Worm (Caenorhabditis elegans) whole organism, early embryonic: Measurements from ENCODE around the gene syd-9.

Experiments used
- F13C5.2 ChIP-seq: sonication (generic microtip); optimal IDR thresholded peaks from 2 replicates; lab custom pipeline; 2017; ENCODE audit warnings: mild to moderate bottlenecking, missing genetic modification characterization, inconsistent platforms, missing compliant biosample characterization
- ama-1 ChIP-seq: fragments of 150-350 bp; optimal IDR thresholded peaks from 2 replicates; lab custom pipeline; 2014
- ceh-13 ChIP-seq: fragments of 200-800 bp; sonication (Bioruptor generic); optimal IDR thresholded peaks from 2 replicates; lab custom pipeline; 2018; ENCODE audit warnings: mild to moderate bottlenecking, missing genetic modification characterization, missing compliant biosample characterization

DNA sequence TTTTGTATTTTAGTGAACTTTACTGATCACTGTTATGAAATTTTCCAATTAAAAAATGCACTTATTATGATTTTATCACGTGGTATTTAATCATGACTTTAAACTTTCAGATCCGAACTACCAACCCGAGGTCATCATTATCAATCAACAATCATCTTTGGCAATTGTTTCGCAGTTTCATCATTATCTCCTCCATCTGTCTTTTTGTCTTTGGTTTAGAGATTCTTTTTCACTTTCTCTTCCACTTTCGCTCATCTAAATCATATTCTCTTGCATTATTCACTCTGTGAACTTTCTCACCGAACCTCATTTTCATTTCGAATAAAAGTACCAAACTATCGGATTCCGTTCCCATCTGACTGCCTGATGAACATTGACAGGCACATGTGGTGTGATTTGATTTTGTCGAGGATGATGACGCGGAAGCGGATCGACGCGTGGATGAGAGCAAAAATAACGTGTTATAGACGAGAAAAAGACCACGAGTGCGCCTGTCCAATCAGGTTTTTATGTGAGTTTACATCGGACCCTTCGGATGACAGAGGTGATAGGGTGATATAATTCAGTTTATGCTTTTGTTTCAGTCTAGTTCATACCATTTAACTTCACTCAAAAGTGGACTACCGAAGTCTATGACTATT is 7.3 kb upstream of the syd-9 start:
- TF ChIP-seq ceh-13 (GFP tag; lab: Kevin White, UChicago), result no peak
- no peak for TF ChIP-seq ama-1 (lab: Kevin White, UChicago)
- no peak for TF ChIP-seq F13C5.2 (tag; lab: Kevin White, UChicago)
